Worm (Caenorhabditis elegans) whole organism, late embryonic: ENCODE data around the gene ecps-2.
"Not testable (repeated sequence)": the region's sequence is repeated elsewhere in the genome, so short reads cannot be mapped to it uniquely, and the experiment has no call there.

Experiments
- C08G9.2 ChIP-seq: sonication (generic microtip); optimal IDR thresholded peaks from 2 replicates; lab custom pipeline; 2016; ENCODE audit warnings: mild to moderate bottlenecking, missing genetic modification characterization, moderate library complexity, missing compliant biosample characterization
- K09A11.1 ChIP-seq: sonication (generic microtip); optimal IDR thresholded peaks from 2 replicates; lab custom pipeline; 2017; ENCODE audit warnings: antibody characterized with exemption, mild to moderate bottlenecking, missing genetic modification characterization, missing compliant biosample characterization; ENCODE audit not compliant: insufficient read depth
- ahr-1 ChIP-seq: sonication (generic microtip); optimal IDR thresholded peaks from 2 replicates; lab custom pipeline; 2016; ENCODE audit warnings: missing genetic modification characterization, missing compliant biosample characterization
- ceh-2 ChIP-seq: sonication (generic microtip); optimal IDR thresholded peaks from 2 replicates; lab custom pipeline; 2016; ENCODE audit warnings: missing genotype, missing genetic modification characterization, missing compliant biosample characterization
- ets-4 ChIP-seq: sonication (generic microtip); optimal IDR thresholded peaks from 2 replicates; lab custom pipeline; 2016; ENCODE audit warnings: missing genetic modification characterization, missing compliant biosample characterization
- nhr-11 ChIP-seq: fragments of 150-350 bp; optimal IDR thresholded peaks from 2 replicates; lab custom pipeline; 2014; ENCODE audit warnings: missing biosample characterization, missing genetic modification characterization
- nhr-232 ChIP-seq: sonication (generic microtip); optimal IDR thresholded peaks from 2 replicates; lab custom pipeline; 2016; ENCODE audit warnings: missing genetic modification characterization, missing compliant biosample characterization
- pqm-1 ChIP-seq: sonication (generic microtip); optimal IDR thresholded peaks from 2 replicates; lab custom pipeline; 2016; ENCODE audit warnings: missing genetic modification characterization, missing compliant biosample characterization
- sox-4 ChIP-seq: sonication (generic microtip); optimal IDR thresholded peaks from 2 replicates; lab custom pipeline; 2017; ENCODE audit warnings: mild to moderate bottlenecking, missing genetic modification characterization, inconsistent platforms, missing compliant biosample characterization
- unc-86 ChIP-seq: sonication (generic microtip); optimal IDR thresholded peaks from 2 replicates; lab custom pipeline; 2016; ENCODE audit warnings: missing genetic modification characterization, missing compliant biosample characterization

- not testable (repeated sequence) for TF ChIP-seq ets-4; ceh-2 (tag; lab: Kevin White, UChicago); C08G9.2; K09A11.1 (tag; lab: Kevin White, UChicago); unc-86 (tag; lab: Kevin White, UChicago); pqm-1 (tag; lab: Kevin White, UChicago); nhr-232 (tag; lab: Kevin White, UChicago); nhr-11 (tag; lab: Kevin White, UChicago); ahr-1; sox-4
Measured at ce11 chrIII:10438780-10439179, 4.1 kb upstream of the ecps-2 start, which contains the start of gene H04D03.6.
